Fruit fly (Drosophila melanogaster): Measurements from ENCODE around the gene RhoU.

DNA sequence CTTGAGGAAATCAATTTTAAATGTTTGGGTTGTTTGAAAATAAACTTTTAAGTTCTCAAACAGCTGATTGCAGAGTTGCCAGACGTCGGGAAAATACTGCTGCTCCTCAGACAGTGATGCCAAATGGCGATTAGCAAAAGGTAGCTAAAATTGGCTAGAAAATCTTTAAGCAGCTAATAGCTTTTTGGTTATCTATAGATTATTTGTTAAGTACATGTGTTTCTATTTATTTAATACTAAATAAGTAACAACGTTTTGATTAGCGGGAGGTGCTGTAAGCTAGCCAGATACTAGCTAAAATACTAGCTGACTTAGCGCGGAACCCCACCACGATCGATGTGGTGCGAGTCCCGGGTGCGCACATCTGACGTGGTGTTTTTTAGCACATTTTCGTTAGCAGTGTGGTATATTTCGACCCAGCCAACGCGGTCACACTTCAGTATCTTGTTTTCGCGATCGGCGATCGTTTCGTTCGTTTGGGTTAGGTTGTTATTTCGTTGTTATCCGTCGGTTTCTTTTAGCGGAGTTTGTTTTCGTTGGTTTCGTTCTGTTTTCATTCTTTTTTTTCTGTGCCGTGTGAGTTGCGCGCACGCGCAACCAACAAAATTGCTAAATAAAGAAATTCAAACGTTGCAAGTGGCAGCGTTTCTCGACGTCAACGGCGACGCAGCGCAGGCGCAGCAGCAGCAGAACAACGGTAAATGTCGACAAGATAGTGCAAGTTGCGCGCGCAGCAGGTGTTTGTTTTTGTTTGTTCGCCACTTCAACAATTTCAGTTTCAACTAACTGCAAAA is at the start of gene RhoU, which contains the start of gene Naxe:
- TF ChIP-seq Aef1 (GFP tag; IDR thresholded peaks at IDR 0.05) (peak; percentile 36; the same call in 1 of the 3 replicates), Dip3 (GFP tag; optimal IDR thresholded peaks at IDR 0.05) (peak; percentile 51), CG17568 (GFP tag; optimal IDR thresholded peaks at IDR 0.05) (no peak), CG6254 (GFP tag; optimal IDR thresholded peaks at IDR 0.05) (peak; percentile 12), CG2199 (GFP tag; IDR thresholded peaks at IDR 0.05) (no peak), CG6175 (GFP tag; IDR thresholded peaks at IDR 0.05) (no peak), ab (GFP tag; optimal IDR thresholded peaks at IDR 0.05) (no peak), bigmax (GFP tag; optimal IDR thresholded peaks at IDR 0.05) (no peak)

Measured in whole organism, embryonic.